Fruit fly (Drosophila melanogaster) whole organism, embryonic: ENCODE data around the gene CG11550.

Experiments used
- Atf-2 ChIP-seq: fragments of 200-800 bp; sonication (Bioruptor generic); optimal IDR thresholded peaks from 2 replicates; lab custom pipeline; 2016; ENCODE audit warnings: missing biosample characterization, missing genetic modification characterization
- CG10321 ChIP-seq: fragments of 200-800 bp; sonication (Bioruptor generic); IDR thresholded peaks from 2 replicates; pipeline ENCODE4 v1.3.6; 2022; ENCODE audit warnings: missing biosample characterization, missing genetic modification characterization
- CG10959 ChIP-seq: fragments of 200-800 bp; sonication (Bioruptor generic); IDR thresholded peaks from 2 replicates; pipeline ENCODE4 v1.3.6; 2022; ENCODE audit warnings: missing biosample characterization, missing genetic modification characterization
- CG11247 ChIP-seq: fragments of 200-800 bp; sonication (Bioruptor generic); IDR thresholded peaks from 2 replicates; pipeline ENCODE4 v1.3.6; 2022; ENCODE audit warnings: missing biosample characterization, missing genetic modification characterization
- CG11504 ChIP-seq: fragments of 200-800 bp; sonication (Bioruptor generic); optimal IDR thresholded peaks from 3 replicates; lab custom pipeline; 2019; ENCODE audit warnings: missing biosample characterization, mild to moderate bottlenecking, missing genetic modification characterization, moderate library complexity
- CG11560 ChIP-seq: fragments of 200-800 bp; sonication (Bioruptor generic); IDR thresholded peaks from 3 replicates; pipeline ENCODE4 v1.3.6; 2022; ENCODE audit warnings: missing biosample characterization, missing genetic modification characterization
- CG12236 ChIP-seq: fragments of 200-800 bp; sonication (Bioruptor generic); optimal IDR thresholded peaks from 2 replicates; lab custom pipeline; 2016; ENCODE audit warnings: missing biosample characterization, missing genetic modification characterization
- CG14050 ChIP-seq: fragments of 200-800 bp; sonication (Bioruptor generic); IDR thresholded peaks from 3 replicates; pipeline ENCODE4 v1.3.6; 2022; ENCODE audit warnings: missing biosample characterization, missing genetic modification characterization
- CG1602 ChIP-seq: fragments of 200-800 bp; sonication (Bioruptor generic); optimal IDR thresholded peaks from 3 replicates; lab custom pipeline; 2016; ENCODE audit warnings: missing biosample characterization, missing genetic modification characterization
- CG17186 ChIP-seq: fragments of 200-800 bp; sonication (Bioruptor generic); optimal IDR thresholded peaks from 3 replicates; lab custom pipeline; 2017; ENCODE audit warnings: missing biosample characterization, missing genetic modification reagents, missing genetic modification characterization
- CG17361 ChIP-seq: fragments of 200-800 bp; sonication (Bioruptor generic); IDR thresholded peaks from 3 replicates; pipeline ENCODE4 v1.3.6; 2022; ENCODE audit warnings: missing biosample characterization, missing genetic modification characterization
- CG1792 ChIP-seq: fragments of 200-800 bp; sonication (Bioruptor generic); optimal IDR thresholded peaks from 2 replicates; lab custom pipeline; 2016; ENCODE audit warnings: missing biosample characterization, missing genetic modification characterization
- CG1832 ChIP-seq: fragments of 200-800 bp; sonication (Bioruptor generic); optimal IDR thresholded peaks from 2 replicates; lab custom pipeline; 2017; ENCODE audit warnings: missing biosample characterization, mild to moderate bottlenecking, missing genetic modification characterization, inconsistent platforms
- CG18764 ChIP-seq: fragments of 200-800 bp; sonication (Bioruptor generic); optimal IDR thresholded peaks from 3 replicates; lab custom pipeline; 2016; ENCODE audit warnings: missing biosample characterization, missing genetic modification characterization
- CG2116 ChIP-seq: fragments of 200-800 bp; sonication (Bioruptor generic); optimal IDR thresholded peaks from 3 replicates; lab custom pipeline; 2018; ENCODE audit warnings: missing biosample characterization, mild to moderate bottlenecking, missing genetic modification characterization
- CG2678 ChIP-seq: fragments of 200-800 bp; sonication (Bioruptor generic); optimal IDR thresholded peaks from 3 replicates; lab custom pipeline; 2019; ENCODE audit warnings: missing biosample characterization, mild to moderate bottlenecking, missing genetic modification characterization, moderate library complexity
- CG30020 ChIP-seq: fragments of 200-800 bp; optimal IDR thresholded peaks from 2 replicates; lab custom pipeline; 2019; ENCODE audit warnings: missing biosample characterization, mild to moderate bottlenecking, missing genetic modification characterization, moderate library complexity
- CG31441 ChIP-seq: fragments of 200-800 bp; sonication (Bioruptor generic); IDR thresholded peaks from 2 replicates; pipeline ENCODE4 v1.3.6; 2022; ENCODE audit warnings: missing biosample characterization, missing genetic modification characterization
- CG34422 ChIP-seq: fragments of 200-800 bp; sonication (Bioruptor generic); IDR thresholded peaks from 3 replicates; pipeline ENCODE4 v1.3.6; 2022; ENCODE audit warnings: missing biosample characterization, missing genetic modification characterization
- CG4328 ChIP-seq: fragments of 200-800 bp; sonication (Bioruptor generic); optimal IDR thresholded peaks from 3 replicates; lab custom pipeline; 2017; ENCODE audit warnings: missing biosample characterization, missing genetic modification reagents, missing genetic modification characterization
- CG6765 ChIP-seq: fragments of 200-800 bp; sonication (Bioruptor generic); optimal IDR thresholded peaks from 3 replicates; lab custom pipeline; 2017; ENCODE audit warnings: missing biosample characterization, mild to moderate bottlenecking, missing genetic modification characterization
- CG8089 ChIP-seq: fragments of 200-800 bp; sonication (Bioruptor generic); optimal IDR thresholded peaks from 3 replicates; lab custom pipeline; 2016; ENCODE audit warnings: missing biosample characterization, missing genetic modification characterization
- CG9932 ChIP-seq: fragments of 200-800 bp; sonication (Bioruptor generic); IDR thresholded peaks from 2 replicates; pipeline ENCODE4 v1.3.6; 2022; ENCODE audit warnings: missing biosample characterization, missing genetic modification characterization
- Elba2 ChIP-seq: fragments of 200-800 bp; sonication (Bioruptor generic); optimal IDR thresholded peaks from 3 replicates; lab custom pipeline; 2016; ENCODE audit warnings: missing biosample characterization, missing genetic modification characterization
- HmgZ ChIP-seq: fragments of 200-800 bp; sonication (Bioruptor generic); optimal IDR thresholded peaks from 2 replicates; lab custom pipeline; 2018; ENCODE audit warnings: missing biosample characterization, mild to moderate bottlenecking, missing genetic modification characterization
- Mrtf ChIP-seq: fragments of 200-800 bp; sonication (Bioruptor generic); IDR thresholded peaks from 3 replicates; pipeline ENCODE4 v1.3.6; 2022; ENCODE audit warnings: missing biosample characterization, missing genetic modification characterization
- Myb ChIP-seq: fragments of 200-800 bp; sonication (Bioruptor generic); optimal IDR thresholded peaks from 2 replicates; lab custom pipeline; 2016; ENCODE audit warnings: missing biosample characterization, missing genetic modification characterization
- NFAT ChIP-seq: fragments of 200-800 bp; sonication (Bioruptor generic); IDR thresholded peaks from 2 replicates; pipeline ENCODE4 v1.3.6; 2022; ENCODE audit warnings: missing biosample characterization, missing genetic modification characterization
- Nf-YA ChIP-seq: fragments of 200-800 bp; sonication (Bioruptor generic); IDR thresholded peaks from 2 replicates; pipeline ENCODE4 v1.3.6; 2022; ENCODE audit warnings: missing biosample characterization, missing genetic modification characterization
- Nf-YC ChIP-seq: fragments of 200-800 bp; optimal IDR thresholded peaks from 3 replicates; lab custom pipeline; 2019; ENCODE audit warnings: missing biosample characterization, mild to moderate bottlenecking, missing genetic modification characterization, moderate library complexity
- Oli ChIP-seq: fragments of 200-800 bp; sonication (Bioruptor generic); optimal IDR thresholded peaks from 2 replicates; lab custom pipeline; 2018; ENCODE audit warnings: missing biosample characterization, mild to moderate bottlenecking, missing genetic modification characterization, moderate library complexity
- al ChIP-seq: fragments of 200-800 bp; sonication (Bioruptor generic); IDR thresholded peaks from 2 replicates; pipeline ENCODE4 v1.3.6; 2022; ENCODE audit warnings: missing biosample characterization, missing genetic modification characterization
- bab2 ChIP-seq: fragments of 200-800 bp; sonication (Bioruptor generic); optimal IDR thresholded peaks from 2 replicates; lab custom pipeline; 2016; ENCODE audit warnings: missing biosample characterization, missing genetic modification characterization
- bcd ChIP-seq: fragments of 200-800 bp; sonication (Bioruptor generic); optimal IDR thresholded peaks from 2 replicates; lab custom pipeline; 2017; ENCODE audit warnings: missing biosample characterization, mild to moderate bottlenecking, missing genetic modification characterization
- chinmo ChIP-seq: fragments of 200-800 bp; sonication (Bioruptor generic); IDR thresholded peaks from 4 replicates; pipeline ENCODE4 v1.3.6; 2022; ENCODE audit warnings: missing biosample characterization, missing genetic modification characterization; ENCODE audit not compliant: partially characterized antibody
- dmrt11E ChIP-seq: fragments of 200-800 bp; sonication (Bioruptor generic); optimal IDR thresholded peaks from 3 replicates; lab custom pipeline; 2018; ENCODE audit warnings: missing biosample characterization, mild to moderate bottlenecking, missing genetic modification characterization, moderate library complexity
- eve ChIP-seq, 2 experiments: fragments of >200 bp; optimal IDR thresholded peaks; 2 replicates each; lab custom pipeline; 2017; ENCODE audit warnings: missing biosample characterization in 2 of 2, missing genetic modification characterization in 2 of 2
- gro ChIP-seq: fragments of 200-800 bp; sonication (Bioruptor generic); optimal IDR thresholded peaks from 2 replicates; lab custom pipeline; 2016; ENCODE audit warnings: missing biosample characterization, missing genetic modification characterization
- gsb-n ChIP-seq: fragments of 200-800 bp; sonication (Bioruptor generic); optimal IDR thresholded peaks from 3 replicates; lab custom pipeline; 2018; ENCODE audit warnings: missing biosample characterization, mild to moderate bottlenecking, missing genetic modification characterization
- klu ChIP-seq: fragments of 200-800 bp; sonication (Bioruptor generic); IDR thresholded peaks from 2 replicates; pipeline ENCODE4 v1.3.6; 2022; ENCODE audit warnings: missing biosample characterization, missing genetic modification characterization
- luna ChIP-seq: fragments of 200-800 bp; sonication (Bioruptor generic); optimal IDR thresholded peaks from 2 replicates; lab custom pipeline; 2016; ENCODE audit warnings: missing biosample characterization, missing genetic modification characterization
- nerfin-2 ChIP-seq: fragments of 200-800 bp; sonication (Bioruptor generic); IDR thresholded peaks from 2 replicates; pipeline ENCODE4 v1.3.6; 2022; ENCODE audit warnings: missing biosample characterization, missing genetic modification characterization; ENCODE audit not compliant: partially characterized antibody
- pho ChIP-seq: fragments of 200-800 bp; sonication (Bioruptor generic); optimal IDR thresholded peaks from 2 replicates; lab custom pipeline; 2016; ENCODE audit warnings: missing biosample characterization, missing genetic modification characterization
- pnt ChIP-seq: fragments of 200-800 bp; sonication (Bioruptor generic); optimal IDR thresholded peaks from 3 replicates; lab custom pipeline; 2016; ENCODE audit warnings: missing biosample characterization, missing genetic modification characterization
- row ChIP-seq: fragments of 200-800 bp; sonication (Bioruptor generic); IDR thresholded peaks from 3 replicates; pipeline ENCODE4 v1.3.6; 2022; ENCODE audit warnings: missing biosample characterization, missing genetic modification characterization
- slbo ChIP-seq: fragments of 200-800 bp; sonication (Bioruptor generic); IDR thresholded peaks from 2 replicates; pipeline ENCODE4 v1.3.6; 2022; ENCODE audit warnings: missing biosample characterization, missing genetic modification characterization
- slp2 ChIP-seq: fragments of 200-800 bp; sonication (Bioruptor generic); optimal IDR thresholded peaks from 2 replicates; lab custom pipeline; 2016; ENCODE audit warnings: missing biosample characterization, missing genetic modification characterization
- tll ChIP-seq, 2 experiments: fragments of 200-800 bp in 1 of 2; fragments of >200 bp in 1 of 2; sonication (Bioruptor generic) in 1 of 2; optimal IDR thresholded peaks; 2 replicates each; lab custom pipeline; 2017 to 2019; ENCODE audit warnings: missing biosample characterization in 2 of 2, missing genetic modification characterization in 2 of 2, mild to moderate bottlenecking in 1 of 2, moderate library complexity in 1 of 2
- wdn ChIP-seq: fragments of 200-800 bp; sonication (Bioruptor generic); IDR thresholded peaks from 2 replicates; pipeline ENCODE4 v1.3.6; 2022; ENCODE audit warnings: missing biosample characterization, missing genetic modification characterization

CG11550 gene

dm6 chr3R:31717299-31718167 lies 37.9 kb upstream of the CG11550 start (continued):
- TF ChIP-seq gro (GFP tag; lab: Kevin White, UChicago) (peak; percentile 32), dmrt11E (no peak), CG2116 (no peak), Elba2 (GFP tag; lab: Kevin White, UChicago) (no peak), CG17361 (GFP tag; lab: Robert Waterston, UW) (peak; percentile 77), Oli (peak; percentile 74), CG4328 (GFP tag; lab: Kevin White, UChicago) (no peak), CG1832 (GFP tag; lab: Kevin White, UChicago) (no peak), CG14050 (GFP tag; lab: Robert Waterston, UW) (peak; percentile 52; the same call in 1 of the 3 replicates), pho (GFP tag; lab: Kevin White, UChicago) (peak; percentile 71), CG17186 (GFP tag; lab: Kevin White, UChicago) (no peak), CG10959 (GFP tag; lab: Robert Waterston, UW) (no peak), Myb (GFP tag; lab: Kevin White, UChicago) (peak; percentile 44), CG9932 (GFP tag; lab: Robert Waterston, UW) (peak; percentile 59), tll (GFP tag; optimal IDR thresholded peaks at IDR 0.05; lab: Kevin White, UChicago) (no peak), CG1792 (GFP tag; lab: Kevin White, UChicago) (peak; percentile 57), Nf-YC (peak; percentile 18), CG11504 (tag; lab: Kevin White, UChicago) (peak; percentile 76), NFAT (GFP tag; lab: Robert Waterston, UW) (no peak), eve (GFP tag; optimal IDR thresholded peaks at IDR 0.05; lab: Kevin White, UChicago) (no peak), CG31441 (GFP tag; lab: Robert Waterston, UW) (peak; percentile 42), CG11560 (tag; lab: Robert Waterston, UW) (no peak), slp2 (GFP tag; lab: Kevin White, UChicago) (peak; percentile 1), CG34422 (GFP tag; lab: Robert Waterston, UW) (0 out of 3 replicates have a peak, but pooled peaks have one; percentile 41), slbo (GFP tag; lab: Robert Waterston, UW) (peak; percentile 67), wdn (0 out of 2 replicates have a peak, but pooled peaks have one; percentile 58), CG10321 (GFP tag; lab: Robert Waterston, UW) (0 out of 2 replicates have a peak, but pooled peaks have one; percentile 5), CG18764 (GFP tag; lab: Kevin White, UChicago) (peak; percentile 43), Mrtf (GFP tag; lab: Robert Waterston, UW) (no peak; the same call in 2 of the 3 replicates), CG11247 (GFP tag; lab: Robert Waterston, UW) (no peak), CG6765 (no peak), Atf-2 (peak; percentile 67), al (GFP tag; lab: Robert Waterston, UW) (peak; percentile 36; the same call in 1 of the 2 replicates), CG2678 (tag; lab: Kevin White, UChicago) (peak; percentile 78), row (GFP tag; lab: Robert Waterston, UW) (peak; percentile 72), bcd (GFP tag; lab: Kevin White, UChicago) (peak; percentile 73), CG12236 (GFP tag; lab: Kevin White, UChicago) (no peak), gsb-n (tag; lab: Kevin White, UChicago) (peak; percentile 17), klu (GFP tag; lab: Robert Waterston, UW) (no peak), nerfin-2 (GFP tag; lab: Robert Waterston, UW) (no peak), bab2 (GFP tag; lab: Kevin White, UChicago) (peak; percentile 48), HmgZ (tag; lab: Kevin White, UChicago) (peak; percentile 42), luna (GFP tag; lab: Kevin White, UChicago) (no peak), CG8089 (GFP tag; lab: Kevin White, UChicago) (peak; percentile 41), Nf-YA (GFP tag; lab: Robert Waterston, UW) (0 out of 2 replicates have a peak, but pooled peaks have one; percentile 42), pnt (GFP tag; lab: Kevin White, UChicago) (peak; percentile 39), CG1602 (GFP tag; lab: Kevin White, UChicago) (peak; percentile 23), CG30020 (no peak), chinmo (0 out of 4 replicates have a peak, but pooled peaks have one; percentile 40)
